Fruit fly (Drosophila melanogaster): Measurements from ENCODE around the gene RpL8.
A peak's percentile ranks its signal among the peaks of the same experiment; 100 is the strongest.

RpL8 gene

dm6 chr3L:2586804-2587561 lies at the start of gene RpL8:
Gene RpL8, plus strand, starts transcription at chr3L:2587456.
- TF ChIP-seq Clk (GFP tag; optimal IDR thresholded peaks at IDR 0.05) (peak; percentile 49), CG1620 (GFP tag; optimal IDR thresholded peaks at IDR 0.05) (peak; percentile 89), CG7045 (GFP tag; optimal IDR thresholded peaks at IDR 0.05) (peak; percentile 80), Mnt (GFP tag; optimal IDR thresholded peaks at IDR 0.05) (peak; percentile 96), toe (GFP tag; optimal IDR thresholded peaks at IDR 0.05) (peak; percentile 70), CG5204 (GFP tag; optimal IDR thresholded peaks at IDR 0.05) (no peak), bab1 (GFP tag; optimal IDR thresholded peaks at IDR 0.05) (peak; percentile 88), Crg-1 (GFP tag; optimal IDR thresholded peaks at IDR 0.05) (peak; percentile 80), cic (GFP tag; optimal IDR thresholded peaks at IDR 0.05) (peak; percentile 49), tj (GFP tag; optimal IDR thresholded peaks at IDR 0.05) (peak; percentile 78), CG33017 (tag; optimal IDR thresholded peaks at IDR 0.05) (peak; percentile 77), CG14711 (tag; optimal IDR thresholded peaks at IDR 0.05) (peak; percentile 68), cnc (optimal IDR thresholded peaks at IDR 0.05) (no peak), pad (GFP tag; optimal IDR thresholded peaks at IDR 0.05) (peak; percentile 70), kay (GFP tag; ENCODE audit: borderline replicate concordance) (peak; percentile 67), CG12768 (GFP tag; optimal IDR thresholded peaks at IDR 0.05) (peak; percentile 89), Hr96 (GFP tag; optimal IDR thresholded peaks at IDR 0.05) (peak; percentile 88), CG7101 (tag; optimal IDR thresholded peaks at IDR 0.05) (peak; percentile 83), ovo (GFP tag; optimal IDR thresholded peaks at IDR 0.05) (peak; percentile 76), CG11617 (GFP tag; optimal IDR thresholded peaks at IDR 0.05) (peak; percentile 89)

DNA sequence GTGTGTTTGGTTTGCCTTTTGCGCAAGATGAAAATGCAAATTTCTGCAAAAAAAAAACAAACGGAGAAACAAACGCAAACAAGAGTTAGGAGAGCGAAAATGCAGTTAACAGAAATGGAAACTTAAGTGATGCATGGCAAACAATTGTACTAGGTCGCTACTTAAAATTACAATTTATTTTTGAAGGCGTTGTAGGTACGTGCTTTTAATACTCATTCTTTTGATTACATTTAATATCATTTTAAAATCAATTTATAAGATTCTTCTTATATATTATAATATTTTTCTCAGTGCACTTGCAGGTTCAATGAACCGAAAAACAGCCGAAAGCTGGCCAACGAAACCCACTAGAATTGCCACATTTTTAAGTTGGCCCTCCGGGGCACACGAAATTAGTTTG lies 45.9 kb upstream of the RpL8 start:
- TF ChIP-seq CG11617 (GFP tag; optimal IDR thresholded peaks at IDR 0.05) (no peak), cic (GFP tag; optimal IDR thresholded peaks at IDR 0.05) (no peak), Crg-1 (GFP tag; optimal IDR thresholded peaks at IDR 0.05) (no peak), ovo (GFP tag; optimal IDR thresholded peaks at IDR 0.05) (no peak), kay (GFP tag; ENCODE audit: borderline replicate concordance) (no peak), cnc (optimal IDR thresholded peaks at IDR 0.05) (no peak), tj (GFP tag; optimal IDR thresholded peaks at IDR 0.05) (no peak), Hr96 (GFP tag; optimal IDR thresholded peaks at IDR 0.05) (no peak), CG33017 (tag; optimal IDR thresholded peaks at IDR 0.05) (no peak), toe (GFP tag; optimal IDR thresholded peaks at IDR 0.05) (no peak), pad (GFP tag; optimal IDR thresholded peaks at IDR 0.05) (no peak), CG1620 (GFP tag; optimal IDR thresholded peaks at IDR 0.05) (no peak), CG12768 (GFP tag; optimal IDR thresholded peaks at IDR 0.05) (no peak), CG7101 (tag; optimal IDR thresholded peaks at IDR 0.05) (no peak), CG14711 (tag; optimal IDR thresholded peaks at IDR 0.05) (no peak), CG7045 (GFP tag; optimal IDR thresholded peaks at IDR 0.05) (no peak)

DNA sequence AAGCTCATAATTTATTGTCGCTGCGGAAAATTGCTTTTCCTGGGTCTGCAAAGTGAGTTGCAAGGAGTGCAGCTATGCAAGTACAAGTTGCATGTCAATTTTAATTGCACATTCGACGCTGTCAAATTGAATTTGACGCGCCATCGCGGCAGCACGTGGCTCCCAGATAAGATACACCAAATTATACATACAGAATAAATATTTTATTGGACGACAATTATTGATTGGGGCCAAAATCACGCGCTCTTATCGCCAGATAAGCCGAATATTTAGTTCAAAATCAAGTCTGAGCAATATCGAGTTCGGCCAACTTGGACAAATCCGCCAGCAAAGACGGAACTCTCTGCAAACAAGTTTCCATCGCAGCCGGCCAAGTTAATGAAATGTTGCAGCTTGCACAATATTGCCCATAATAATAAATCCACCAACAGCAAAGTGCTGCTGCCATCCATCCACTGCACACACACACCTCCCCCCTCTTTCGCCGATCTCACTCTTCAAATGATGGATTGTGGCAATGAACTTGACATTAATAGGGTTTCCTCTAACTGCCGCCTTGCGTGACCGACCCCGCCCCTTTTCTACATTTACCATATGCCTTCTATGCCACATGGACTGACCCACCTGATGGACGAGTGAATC lies 42.7 kb upstream of the RpL8 start:
- TF ChIP-seq CG14711 (tag; optimal IDR thresholded peaks at IDR 0.05) (no peak), kay (GFP tag; ENCODE audit: borderline replicate concordance) (no peak), toe (GFP tag; optimal IDR thresholded peaks at IDR 0.05) (no peak), pad (GFP tag; optimal IDR thresholded peaks at IDR 0.05) (no peak), bab1 (GFP tag; optimal IDR thresholded peaks at IDR 0.05) (no peak), Hr96 (GFP tag; optimal IDR thresholded peaks at IDR 0.05) (no peak)

DNA sequence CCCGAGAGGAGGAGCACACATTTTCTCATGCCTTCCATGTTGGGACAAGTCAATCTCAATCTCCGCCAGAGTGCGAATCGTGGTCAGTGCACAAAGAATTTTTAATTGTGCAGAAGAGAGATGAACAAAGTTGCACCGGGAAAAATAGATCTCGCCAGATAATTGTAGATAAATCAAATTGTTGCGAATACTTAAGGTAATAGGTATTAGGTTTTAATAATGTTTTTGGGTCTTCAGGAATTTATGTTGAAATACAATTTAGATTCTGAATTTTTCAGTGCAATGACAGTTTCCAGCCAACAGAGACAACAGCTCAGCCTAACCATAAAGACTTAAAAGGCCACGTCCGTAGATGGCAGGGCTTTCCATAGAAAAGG lies 42.2 kb upstream of the RpL8 start:
- TF ChIP-seq CG14711 (tag; optimal IDR thresholded peaks at IDR 0.05) = no peak

dm6 chr3L:2545913-2546312 lies 41.3 kb upstream of the RpL8 start:
- TF ChIP-seq Clk (GFP tag; optimal IDR thresholded peaks at IDR 0.05) (no peak), CG33017 (tag; optimal IDR thresholded peaks at IDR 0.05) (no peak), cic (GFP tag; optimal IDR thresholded peaks at IDR 0.05) (no peak), toe (GFP tag; optimal IDR thresholded peaks at IDR 0.05) (no peak), Mnt (GFP tag; optimal IDR thresholded peaks at IDR 0.05) (no peak), bab1 (GFP tag; optimal IDR thresholded peaks at IDR 0.05) (no peak), CG5204 (GFP tag; optimal IDR thresholded peaks at IDR 0.05) (no peak), CG14711 (tag; optimal IDR thresholded peaks at IDR 0.05) (no peak), CG1620 (GFP tag; optimal IDR thresholded peaks at IDR 0.05) (no peak), kay (GFP tag; ENCODE audit: borderline replicate concordance) (no peak), CG12768 (GFP tag; optimal IDR thresholded peaks at IDR 0.05) (no peak)

dm6 chr3L:2548932-2549331 lies 38.3 kb upstream of the RpL8 start:
- TF ChIP-seq CG7045 (GFP tag; optimal IDR thresholded peaks at IDR 0.05) (peak; percentile 40), CG14711 (tag; optimal IDR thresholded peaks at IDR 0.05) (no peak)

dm6 chr3L:2551137-2551676 lies 36.0 kb upstream of the RpL8 start:
- TF ChIP-seq CG7045 (GFP tag; optimal IDR thresholded peaks at IDR 0.05) (no peak), toe (GFP tag; optimal IDR thresholded peaks at IDR 0.05) (no peak), ovo (GFP tag; optimal IDR thresholded peaks at IDR 0.05) (no peak), CG12768 (GFP tag; optimal IDR thresholded peaks at IDR 0.05) (no peak), CG33017 (tag; optimal IDR thresholded peaks at IDR 0.05) (no peak), Hr96 (GFP tag; optimal IDR thresholded peaks at IDR 0.05) (no peak), CG7101 (tag; optimal IDR thresholded peaks at IDR 0.05) (no peak), Clk (GFP tag; optimal IDR thresholded peaks at IDR 0.05) (no peak), CG1620 (GFP tag; optimal IDR thresholded peaks at IDR 0.05) (no peak), Crg-1 (GFP tag; optimal IDR thresholded peaks at IDR 0.05) (no peak), kay (GFP tag; ENCODE audit: borderline replicate concordance) (no peak), CG14711 (tag; optimal IDR thresholded peaks at IDR 0.05) (no peak), bab1 (GFP tag; optimal IDR thresholded peaks at IDR 0.05) (no peak), cic (GFP tag; optimal IDR thresholded peaks at IDR 0.05) (no peak), tj (GFP tag; optimal IDR thresholded peaks at IDR 0.05) (no peak), cnc (optimal IDR thresholded peaks at IDR 0.05) (no peak), CG11617 (GFP tag; optimal IDR thresholded peaks at IDR 0.05) (no peak), pad (GFP tag; optimal IDR thresholded peaks at IDR 0.05) (no peak), Mnt (GFP tag; optimal IDR thresholded peaks at IDR 0.05) (no peak)

All from whole organism, adult.